Fruit fly (Drosophila melanogaster) whole organism, pupa: ENCODE results near the gene ps.

Experiments
- CG10348 ChIP-seq: fragments of 200-800 bp; sonication (Bioruptor generic); IDR thresholded peaks from 2 replicates; pipeline ENCODE4 v1.3.6; 2022; ENCODE audit warnings: missing biosample characterization, missing genetic modification characterization
- CG12605 ChIP-seq: fragments of 200-800 bp; sonication (Bioruptor generic); IDR thresholded peaks from 2 replicates; pipeline ENCODE4 v1.3.6; 2022; ENCODE audit warnings: missing biosample characterization, missing genetic modification characterization
- CG13204 ChIP-seq: fragments of 200-800 bp; sonication (Bioruptor generic); optimal IDR thresholded peaks from 2 replicates; lab custom pipeline; 2018; ENCODE audit warnings: missing biosample characterization, mild to moderate bottlenecking, missing genetic modification characterization, moderate library complexity
- CG14655 ChIP-seq: fragments of 200-800 bp; sonication (Bioruptor generic); optimal IDR thresholded peaks from 3 replicates; lab custom pipeline; 2017; ENCODE audit warnings: mild to moderate bottlenecking, missing biosample characterization, missing genetic modification reagents, missing genetic modification characterization
- CG15710 ChIP-seq: fragments of 200-800 bp; sonication (Bioruptor generic); optimal IDR thresholded peaks from 2 replicates; lab custom pipeline; 2018; ENCODE audit warnings: missing biosample characterization, mild to moderate bottlenecking, missing genetic modification characterization, moderate library complexity
- CG17806 ChIP-seq: fragments of 200-800 bp; sonication (Bioruptor generic); optimal IDR thresholded peaks from 2 replicates; lab custom pipeline; 2018; ENCODE audit warnings: missing biosample characterization, mild to moderate bottlenecking, missing genetic modification characterization, moderate library complexity
- CG32121 ChIP-seq: fragments of 200-800 bp; sonication (Bioruptor generic); IDR thresholded peaks from 2 replicates; pipeline ENCODE4 v1.3.6; 2022; ENCODE audit warnings: missing biosample characterization, missing genetic modification characterization
- CG34367 ChIP-seq: fragments of 200-800 bp; sonication (Bioruptor generic); optimal IDR thresholded peaks from 2 replicates; lab custom pipeline; 2018; ENCODE audit warnings: missing biosample characterization, mild to moderate bottlenecking, missing genetic modification characterization
- CG4496 ChIP-seq: fragments of 200-800 bp; sonication (Bioruptor generic); IDR thresholded peaks from 3 replicates; pipeline ENCODE4 v1.3.6; 2022; ENCODE audit warnings: missing biosample characterization, missing genetic modification characterization
- CG8159 ChIP-seq: fragments of 200-800 bp; sonication (Bioruptor generic); optimal IDR thresholded peaks from 3 replicates; lab custom pipeline; 2018; ENCODE audit warnings: missing biosample characterization, mild to moderate bottlenecking, missing genetic modification characterization, moderate library complexity
- CG8301 ChIP-seq: fragments of 200-800 bp; sonication (Bioruptor generic); optimal IDR thresholded peaks from 2 replicates; lab custom pipeline; 2018; ENCODE audit warnings: missing biosample characterization, mild to moderate bottlenecking, missing genetic modification characterization
- CG9948 ChIP-seq: fragments of 200-800 bp; sonication (Bioruptor generic); optimal IDR thresholded peaks from 2 replicates; lab custom pipeline; 2018; ENCODE audit warnings: missing biosample characterization, mild to moderate bottlenecking, missing genetic modification characterization, moderate library complexity
- D1 ChIP-seq: fragments of 200-800 bp; sonication (Bioruptor generic); optimal IDR thresholded peaks from 2 replicates; lab custom pipeline; 2018; ENCODE audit warnings: missing biosample characterization, mild to moderate bottlenecking, missing genetic modification characterization, moderate library complexity
- EcR ChIP-seq: fragments of 200-800 bp; sonication (Bioruptor generic); optimal IDR thresholded peaks from 3 replicates; lab custom pipeline; 2019; ENCODE audit warnings: missing biosample characterization, missing genetic modification characterization, mild to moderate bottlenecking, moderate library complexity, missing genetic modification reagents
- Ets98B ChIP-seq: fragments of 200-800 bp; sonication (Bioruptor generic); IDR thresholded peaks from 2 replicates; pipeline ENCODE4 v1.3.6; 2022; ENCODE audit warnings: missing biosample characterization, missing genetic modification characterization
- Pif1A ChIP-seq: fragments of 200-800 bp; sonication (Bioruptor generic); optimal IDR thresholded peaks from 3 replicates; lab custom pipeline; 2016; ENCODE audit warnings: missing biosample characterization, missing genetic modification characterization
- Pif1B ChIP-seq: fragments of 200-800 bp; sonication (Bioruptor generic); optimal IDR thresholded peaks from 3 replicates; lab custom pipeline; 2016; ENCODE audit warnings: missing biosample characterization, missing genetic modification characterization
- Snoo ChIP-seq: fragments of 200-800 bp; sonication (Bioruptor generic); optimal IDR thresholded peaks from 3 replicates; lab custom pipeline; 2017; ENCODE audit warnings: missing biosample characterization, mild to moderate bottlenecking, missing genetic modification characterization, inconsistent platforms
- fd96Ca ChIP-seq: fragments of 200-800 bp; sonication (Bioruptor generic); IDR thresholded peaks from 3 replicates; pipeline ENCODE4 v1.3.6; 2022; ENCODE audit warnings: missing biosample characterization, missing genetic modification characterization
- gl ChIP-seq: fragments of 200-800 bp; sonication (Bioruptor generic); optimal IDR thresholded peaks from 2 replicates; lab custom pipeline; 2018; ENCODE audit warnings: missing biosample characterization, mild to moderate bottlenecking, missing genetic modification characterization
- rn ChIP-seq: fragments of 200-800 bp; sonication (Bioruptor generic); IDR thresholded peaks from 2 replicates; pipeline ENCODE4 v1.3.6; 2022; ENCODE audit warnings: missing biosample characterization, missing genetic modification characterization

The ps gene

DNA sequence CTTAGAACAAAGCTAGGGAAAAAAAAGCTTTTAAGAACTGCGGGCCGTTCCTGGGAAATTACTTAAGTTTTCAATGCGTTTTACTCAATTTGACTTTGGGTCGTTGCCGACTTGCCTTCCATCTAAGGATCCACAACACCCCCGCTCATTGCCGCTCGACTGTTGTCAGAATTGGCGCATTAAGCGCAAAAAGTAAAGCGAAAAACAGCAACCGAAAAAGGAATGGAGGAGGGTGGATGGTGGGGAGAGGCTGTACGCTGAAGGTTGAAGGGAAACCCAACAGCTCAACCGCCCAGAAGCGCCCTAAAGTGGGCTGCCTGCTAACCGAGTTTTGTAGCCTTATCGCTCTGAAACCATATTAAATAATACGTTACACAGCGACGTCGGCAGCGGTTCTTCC, 69.8 kb downstream of the ps start:
- TF ChIP-seq rn (GFP tag; lab: Robert Waterston, UW) = no peak
- TF ChIP-seq Pif1B (GFP tag; lab: Kevin White, UChicago) = no peak
- TF ChIP-seq CG32121 (GFP tag; lab: Robert Waterston, UW) = no peak
- no peak for TF ChIP-seq Pif1A (GFP tag; lab: Kevin White, UChicago)

DNA sequence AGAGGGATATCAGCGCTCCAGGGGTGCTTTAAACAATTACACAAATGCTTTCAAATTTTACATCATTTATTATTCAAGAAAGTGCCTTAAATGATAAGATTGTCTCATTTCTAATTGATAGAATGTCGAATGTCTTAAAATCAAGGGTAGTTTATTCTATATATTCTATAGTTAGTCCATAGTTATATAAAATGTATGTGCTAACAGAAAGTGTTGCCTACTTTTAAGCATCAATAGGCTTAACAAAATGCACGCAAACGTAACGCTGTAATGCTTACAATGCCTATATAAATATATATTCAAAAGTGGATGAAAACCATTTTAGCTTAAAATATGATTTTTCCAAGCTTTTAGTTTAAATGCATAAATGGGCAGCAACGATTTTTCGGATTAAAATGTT, 70.2 kb downstream of the ps start:
- TF ChIP-seq CG17806 = no peak
- no peak for TF ChIP-seq CG13204
- no peak for TF ChIP-seq CG10348 (GFP tag; lab: Robert Waterston, UW)
- no peak for TF ChIP-seq Ets98B
- TF ChIP-seq CG8159 (tag; lab: Kevin White, UChicago) = peak; percentile 8

- TF ChIP-seq Snoo = no peak
- TF ChIP-seq fd96Ca (GFP tag; lab: Robert Waterston, UW) = no peak
- TF ChIP-seq Pif1B (GFP tag; lab: Kevin White, UChicago) = no peak
- no peak for TF ChIP-seq CG12605 (GFP tag; lab: Robert Waterston, UW)
- TF ChIP-seq CG9948 (tag; lab: Kevin White, UChicago) = no peak
- TF ChIP-seq CG10348 (GFP tag; lab: Robert Waterston, UW) = no peak
- TF ChIP-seq rn (GFP tag; lab: Robert Waterston, UW) = no peak
- no peak for TF ChIP-seq CG13204
- no peak for TF ChIP-seq CG4496 (GFP tag; lab: Robert Waterston, UW)
- TF ChIP-seq Pif1A (GFP tag; lab: Kevin White, UChicago) = no peak
- TF ChIP-seq gl = no peak
- no peak for TF ChIP-seq CG34367 (tag; lab: Kevin White, UChicago)
- no peak for TF ChIP-seq EcR
- no peak for TF ChIP-seq CG32121 (GFP tag; lab: Robert Waterston, UW)
- TF ChIP-seq Ets98B = no peak
Observed at dm6 chr3R:9488493-9488892, 70.8 kb downstream of the ps start.

dm6 chr3R:9491065-9491567, 73.4 kb downstream of the ps start:
- TF ChIP-seq Pif1B (GFP tag; lab: Kevin White, UChicago) = no peak
- peak; percentile 58 for TF ChIP-seq CG13204

DNA sequence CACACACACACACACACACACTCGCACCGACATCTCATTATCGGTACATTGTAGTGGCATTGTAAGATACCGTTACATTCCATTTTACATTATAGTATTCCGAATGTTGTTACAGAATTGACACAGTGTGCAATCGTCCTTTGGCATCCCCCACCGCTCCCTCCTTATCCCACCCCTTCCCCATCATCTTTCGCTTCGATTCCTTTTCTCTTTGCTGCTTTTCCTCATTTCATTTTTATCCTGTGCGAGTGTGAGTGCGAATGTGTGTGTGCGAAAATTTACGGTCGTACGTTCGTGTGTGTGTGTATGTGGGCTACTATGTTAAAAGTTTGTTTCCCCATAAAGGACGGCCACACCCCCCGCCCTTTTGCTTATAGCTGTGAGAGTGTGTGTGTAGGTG, 74.4 kb downstream of the ps start:
- no peak for TF ChIP-seq Snoo
- TF ChIP-seq CG8301 (tag; lab: Kevin White, UChicago) = no peak
- TF ChIP-seq CG9948 (tag; lab: Kevin White, UChicago) = no peak
- TF ChIP-seq D1 (tag; lab: Kevin White, UChicago) = no peak
- no peak for TF ChIP-seq CG32121 (GFP tag; lab: Robert Waterston, UW)
- no peak for TF ChIP-seq CG12605 (GFP tag; lab: Robert Waterston, UW)
- no peak for TF ChIP-seq CG14655
- TF ChIP-seq CG4496 (GFP tag; lab: Robert Waterston, UW) = no peak
- no peak for TF ChIP-seq CG34367 (tag; lab: Kevin White, UChicago)
- no peak for TF ChIP-seq EcR
- no peak for TF ChIP-seq rn (GFP tag; lab: Robert Waterston, UW)

DNA sequence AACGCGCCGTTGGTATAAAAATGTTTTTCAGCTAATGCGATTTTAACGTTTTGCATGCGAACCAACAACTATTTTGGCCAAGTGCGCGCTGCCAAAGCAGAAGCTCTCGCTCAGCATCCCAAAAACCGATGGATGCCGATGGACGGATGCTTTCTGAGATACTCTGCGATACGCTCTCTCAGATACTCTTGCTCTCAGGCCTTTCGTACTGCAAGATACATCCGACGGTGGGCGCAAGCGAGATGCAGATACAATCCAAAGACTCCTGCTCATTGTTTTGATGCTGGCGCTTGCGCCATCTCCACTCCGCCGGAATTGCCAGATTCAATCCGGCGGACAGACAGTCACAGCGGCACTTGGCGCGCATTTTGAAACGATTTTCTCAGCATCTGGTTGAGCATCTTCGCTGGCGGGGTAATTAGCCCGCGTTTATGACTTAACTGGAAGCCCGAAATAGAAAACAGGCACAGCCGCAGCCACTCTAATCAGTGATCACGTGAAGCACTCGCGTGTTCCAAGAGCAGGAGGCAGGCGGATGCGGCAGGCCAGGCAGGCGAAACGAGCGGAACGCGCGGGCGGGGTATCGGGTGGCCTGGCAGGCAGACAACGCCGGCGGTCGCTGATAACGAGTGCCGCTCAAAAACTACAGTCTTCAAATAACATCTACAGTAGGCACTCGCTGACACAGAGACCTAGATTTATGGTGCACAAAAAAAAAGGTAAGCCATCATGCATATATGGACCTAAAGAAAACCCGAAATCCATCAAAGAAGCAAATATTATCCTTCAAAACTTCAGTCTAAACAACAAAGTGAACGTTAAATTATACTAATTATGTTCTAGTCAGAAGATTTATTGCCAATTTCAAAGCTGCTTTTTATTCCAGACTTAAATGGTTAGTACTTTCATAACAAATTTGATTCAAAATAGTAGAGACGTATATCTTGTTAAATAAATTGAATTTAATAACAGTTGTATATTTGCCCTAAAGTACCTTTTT, 76.2 kb downstream of the ps start, which contains the start of gene CG16779:
Gene CG16779 (minus strand): TSS at position 51 of the 1,000 bp plus-strand sequence.
- TF ChIP-seq CG9948 (tag; lab: Kevin White, UChicago) (peak; percentile 3), gl (no peak), CG34367 (tag; lab: Kevin White, UChicago) (peak; percentile 9), CG13204 (peak; percentile 19), D1 (tag; lab: Kevin White, UChicago) (no peak), Ets98B (no peak), EcR (no peak), CG8159 (tag; lab: Kevin White, UChicago) (peak; percentile 50), Snoo (no peak), CG32121 (GFP tag; lab: Robert Waterston, UW) (no peak), CG12605 (GFP tag; lab: Robert Waterston, UW) (no peak), fd96Ca (GFP tag; lab: Robert Waterston, UW) (no peak), CG14655 (peak; percentile 53), CG17806 (no peak), CG15710 (tag; lab: Kevin White, UChicago) (peak; percentile 34), CG4496 (GFP tag; lab: Robert Waterston, UW) (no peak), CG10348 (GFP tag; lab: Robert Waterston, UW) (no peak), Pif1A (GFP tag; lab: Kevin White, UChicago) (no peak), Pif1B (GFP tag; lab: Kevin White, UChicago) (no peak), rn (GFP tag; lab: Robert Waterston, UW) (no peak), CG8301 (tag; lab: Kevin White, UChicago) (peak; percentile 22)
